Worm (Caenorhabditis elegans) whole organism, late embryonic: ENCODE data around the gene C14A4.8.

ENCODE experiments used
- F13H6.1 ChIP-seq: sonication (generic microtip); optimal IDR thresholded peaks from 2 replicates; lab custom pipeline; 2016; ENCODE audit warnings: missing genetic modification characterization, missing compliant biosample characterization
- ama-1 ChIP-seq: fragments of 150-350 bp; optimal IDR thresholded peaks from 2 replicates; lab custom pipeline; 2014
- ceh-18 ChIP-seq: sonication (generic microtip); optimal IDR thresholded peaks from 2 replicates; lab custom pipeline; 2016; ENCODE audit warnings: missing genetic modification characterization, missing compliant biosample characterization
- ceh-24 ChIP-seq: sonication (generic microtip); optimal IDR thresholded peaks from 2 replicates; lab custom pipeline; 2016; ENCODE audit warnings: mild to moderate bottlenecking, missing genetic modification characterization, missing compliant biosample characterization
- ceh-45 ChIP-seq: fragments of 200-800 bp; sonication (Bioruptor generic); IDR thresholded peaks from 2 replicates; pipeline ENCODE4 v1.3.6; 2022; ENCODE audit warnings: missing genetic modification reagents, missing genetic modification characterization, missing compliant biosample characterization
- elt-4 ChIP-seq: sonication (generic microtip); optimal IDR thresholded peaks from 2 replicates; lab custom pipeline; 2016; ENCODE audit warnings: missing genetic modification characterization, missing compliant biosample characterization
- ets-4 ChIP-seq: sonication (generic microtip); optimal IDR thresholded peaks from 2 replicates; lab custom pipeline; 2016; ENCODE audit warnings: missing genetic modification characterization, missing compliant biosample characterization
- fkh-10 ChIP-seq: fragments of 150-350 bp; optimal IDR thresholded peaks from 2 replicates; lab custom pipeline; 2014; ENCODE audit warnings: missing biosample characterization, missing genetic modification reagents, missing genetic modification characterization
- nhr-11 ChIP-seq: fragments of 150-350 bp; optimal IDR thresholded peaks from 2 replicates; lab custom pipeline; 2014; ENCODE audit warnings: missing biosample characterization, missing genetic modification characterization
- pha-4 ChIP-seq: fragments of 150-350 bp; optimal IDR thresholded peaks from 2 replicates; lab custom pipeline; 2018; ENCODE audit warnings: missing biosample characterization, missing genetic modification reagents, missing genetic modification characterization
- rnt-1 ChIP-seq: sonication (generic microtip); optimal IDR thresholded peaks from 2 replicates; lab custom pipeline; 2016; ENCODE audit warnings: missing genetic modification characterization, missing compliant biosample characterization
- sox-4 ChIP-seq: sonication (generic microtip); optimal IDR thresholded peaks from 2 replicates; lab custom pipeline; 2017; ENCODE audit warnings: mild to moderate bottlenecking, missing genetic modification characterization, inconsistent platforms, missing compliant biosample characterization
- unc-86 ChIP-seq: sonication (generic microtip); optimal IDR thresholded peaks from 2 replicates; lab custom pipeline; 2016; ENCODE audit warnings: missing genetic modification characterization, missing compliant biosample characterization
- zip-5 ChIP-seq: sonication (generic microtip); optimal IDR thresholded peaks from 2 replicates; lab custom pipeline; 2016; ENCODE audit warnings: missing genetic modification characterization, missing compliant biosample characterization

ce11 chrII:10582318-10582717 lies 15.6 kb downstream of the C14A4.8 start, which contains the start of gene mrps-22:
- no peak for TF ChIP-seq pha-4 (tag; lab: Kevin White, UChicago)
- no peak for TF ChIP-seq zip-5
- no peak for TF ChIP-seq F13H6.1
- no peak for TF ChIP-seq ceh-18
- TF ChIP-seq ama-1 (lab: Kevin White, UChicago) = no peak
- TF ChIP-seq sox-4 (tag; lab: Kevin White, UChicago) = no peak
- TF ChIP-seq ceh-24 = no peak
- TF ChIP-seq nhr-11 (tag; lab: Kevin White, UChicago) = no peak
- no peak for TF ChIP-seq unc-86 (tag; lab: Kevin White, UChicago)
- no peak for TF ChIP-seq elt-4 (tag; lab: Kevin White, UChicago)
- no peak for TF ChIP-seq ets-4
- TF ChIP-seq ceh-45 (GFP tag; lab: Robert Waterston, UW) = no peak
- TF ChIP-seq rnt-1 (tag; lab: Kevin White, UChicago) = no peak
- no peak for TF ChIP-seq fkh-10
